Worm (Caenorhabditis elegans): ENCODE data around the gene nhr-25.

ce11 chrX:13021446-13021845 is 13.2 kb downstream of the nhr-25 start:
- TF ChIP-seq ets-4 (tag; optimal IDR thresholded peaks at IDR 0.05) (no peak), ceh-34 (tag; optimal IDR thresholded peaks at IDR 0.05) (no peak)
